Worm (Caenorhabditis elegans): ENCODE results near the gene peb-1.

DNA sequence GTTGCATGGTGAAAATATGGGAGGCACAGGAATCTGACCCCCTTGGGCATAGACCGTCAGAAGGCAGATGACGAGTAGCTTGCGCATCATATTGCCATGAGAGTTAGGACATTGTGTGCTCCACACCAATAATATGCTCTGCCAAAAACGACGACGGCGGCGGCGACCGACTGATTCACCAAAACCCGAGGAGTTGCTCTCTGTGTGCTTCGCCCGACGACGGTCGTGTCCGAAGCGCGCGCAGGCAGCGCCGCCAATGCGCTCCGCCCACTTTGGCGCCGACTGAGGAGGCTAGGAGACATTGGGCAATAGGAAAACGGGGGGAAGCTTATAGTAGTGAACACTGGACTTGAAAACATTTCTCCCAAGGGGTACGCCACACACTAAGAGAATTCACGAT is 57.1 kb downstream of the peb-1 start, which contains the start of gene AH9.6:
- TF ChIP-seq ref-1 (GFP tag; conservative IDR thresholded peaks at IDR 0.05) (no peak), flt-1 (GFP tag; IDR thresholded peaks at IDR 0.05) (no peak), klf-2 (GFP tag; conservative IDR thresholded peaks at IDR 0.05) (no peak)

All from whole organism, midembryonic.